Fruit fly (Drosophila melanogaster): ENCODE data around the gene Ccz1.

Gene Ccz1

dm6 chr3L:3862504-3863380 lies 36.2 kb downstream of the Ccz1 start:
- no peak for TF ChIP-seq CG17801 (GFP tag; optimal IDR thresholded peaks at IDR 0.05; ENCODE audit: partially characterized antibody)

- no peak for TF ChIP-seq CG17801 (GFP tag; optimal IDR thresholded peaks at IDR 0.05; ENCODE audit: partially characterized antibody)
These were observed 43.0 kb downstream of the Ccz1 start for dm6 chr3L:3856004-3856403.

- no peak for TF ChIP-seq CG17801 (GFP tag; optimal IDR thresholded peaks at IDR 0.05; ENCODE audit: partially characterized antibody)
These were observed 43.6 kb downstream of the Ccz1 start for dm6 chr3L:3855194-3855980.

dm6 chr3L:3852842-3853241 lies 46.1 kb downstream of the Ccz1 start:
- TF ChIP-seq CG17801 (GFP tag; optimal IDR thresholded peaks at IDR 0.05; ENCODE audit: partially characterized antibody), result no peak

- no peak for TF ChIP-seq CG17801 (GFP tag; optimal IDR thresholded peaks at IDR 0.05; ENCODE audit: partially characterized antibody)
These were observed 47.1 kb downstream of the Ccz1 start for dm6 chr3L:3851847-3852246.

dm6 chr3L:3851048-3851447 lies 47.9 kb downstream of the Ccz1 start:
- no peak for TF ChIP-seq CG17801 (GFP tag; optimal IDR thresholded peaks at IDR 0.05; ENCODE audit: partially characterized antibody)

dm6 chr3L:3850477-3850876 lies 48.5 kb downstream of the Ccz1 start:
- TF ChIP-seq CG17801 (GFP tag; optimal IDR thresholded peaks at IDR 0.05; ENCODE audit: partially characterized antibody), result no peak

dm6 chr3L:3849763-3850162 lies 49.2 kb downstream of the Ccz1 start:
- TF ChIP-seq CG17801 (GFP tag; optimal IDR thresholded peaks at IDR 0.05; ENCODE audit: partially characterized antibody), result no peak

- no peak for TF ChIP-seq CG17801 (GFP tag; optimal IDR thresholded peaks at IDR 0.05; ENCODE audit: partially characterized antibody)
These were observed 50.2 kb downstream of the Ccz1 start for dm6 chr3L:3848687-3849270.

- TF ChIP-seq CG17801 (GFP tag; optimal IDR thresholded peaks at IDR 0.05; ENCODE audit: partially characterized antibody), result no peak
These were observed 51.1 kb downstream of the Ccz1 start for dm6 chr3L:3847810-3848326.

Data from ovary, adult (tissue).